Fruit fly (Drosophila melanogaster): Measurements from ENCODE around the gene CG15040.

DNA sequence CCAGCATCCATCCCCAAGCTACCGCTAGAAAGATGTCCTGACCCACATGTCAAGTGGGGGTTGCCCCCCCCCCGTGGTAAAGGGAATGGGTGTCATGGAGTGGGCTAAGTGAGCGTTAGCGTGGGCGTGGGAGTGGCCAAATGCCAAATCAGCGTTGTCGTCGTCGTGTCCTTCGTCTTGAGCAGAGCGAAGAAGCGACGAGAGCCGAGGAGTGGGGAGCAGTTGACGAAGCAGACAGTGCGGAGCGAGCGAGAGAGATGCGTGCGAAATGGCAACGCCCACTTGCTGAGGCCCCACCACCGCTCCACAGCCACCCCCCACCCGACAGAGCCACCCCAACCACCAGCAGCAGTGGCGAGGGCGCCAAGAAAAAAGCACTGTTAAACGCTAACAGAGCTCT lies 42.2 kb downstream of the CG15040 start:
- TF ChIP-seq CG8478 (optimal IDR thresholded peaks at IDR 0.05) (no peak), CTCF (optimal IDR thresholded peaks at IDR 0.05) (no peak)
